Fruit fly (Drosophila melanogaster): Measurements from ENCODE around the gene CG12288.
A peak's percentile ranks its signal among the peaks of the same experiment; 100 is the strongest.

Gene CG12288

dm6 chr2L:16888574-16889376 is 13.2 kb downstream of the CG12288 start:
- TF ChIP-seq Mnt (GFP tag; optimal IDR thresholded peaks at IDR 0.05): peak; percentile 45
- no peak for TF ChIP-seq CG14711 (tag; optimal IDR thresholded peaks at IDR 0.05)
- peak in 1 of 2 experiments; percentile 56 for TF ChIP-seq cnc (optimal IDR thresholded peaks at IDR 0.05)
- peak; percentile 15 for TF ChIP-seq tj (GFP tag; optimal IDR thresholded peaks at IDR 0.05)
- no peak for TF ChIP-seq CG7045 (GFP tag; optimal IDR thresholded peaks at IDR 0.05)
- TF ChIP-seq kay (GFP tag; ENCODE audit: borderline replicate concordance): peak; percentile 24
- TF ChIP-seq cic (GFP tag; optimal IDR thresholded peaks at IDR 0.05): peak; percentile 90

- TF ChIP-seq Clk (GFP tag; optimal IDR thresholded peaks at IDR 0.05) (no peak), CG12768 (GFP tag; optimal IDR thresholded peaks at IDR 0.05) (peak; percentile 8), CG33017 (tag; optimal IDR thresholded peaks at IDR 0.05) (peak; percentile 42), CG7045 (GFP tag; optimal IDR thresholded peaks at IDR 0.05) (peak; percentile 11), CG1620 (GFP tag; optimal IDR thresholded peaks at IDR 0.05) (peak; percentile 58), bab1 (GFP tag; optimal IDR thresholded peaks at IDR 0.05) (peak; percentile 8), CG11617 (GFP tag; optimal IDR thresholded peaks at IDR 0.05) (peak; percentile 43), kay (GFP tag; ENCODE audit: borderline replicate concordance) (peak; percentile 99), toe (GFP tag; optimal IDR thresholded peaks at IDR 0.05) (peak; percentile 75), CG14711 (tag; optimal IDR thresholded peaks at IDR 0.05) (no peak), Mnt (GFP tag; optimal IDR thresholded peaks at IDR 0.05) (peak; percentile 78), pad (GFP tag; optimal IDR thresholded peaks at IDR 0.05) (peak; percentile 68), Hr96 (GFP tag; optimal IDR thresholded peaks at IDR 0.05) (peak; percentile 56), CG7101 (tag; optimal IDR thresholded peaks at IDR 0.05) (peak; percentile 51), CG5204 (GFP tag; optimal IDR thresholded peaks at IDR 0.05) (peak; percentile 82), cnc (optimal IDR thresholded peaks at IDR 0.05) (no peak), cic (GFP tag; optimal IDR thresholded peaks at IDR 0.05) (no peak), tj (GFP tag; optimal IDR thresholded peaks at IDR 0.05) (peak; percentile 1)
Observed at dm6 chr2L:16887660-16888573, 14.1 kb downstream of the CG12288 start, which contains the start of the genes osi and tweek. osi (minus strand) TSS chr2L:16887966. tweek (plus strand) TSS chr2L:16888490.

- TF ChIP-seq CG14711 (tag; optimal IDR thresholded peaks at IDR 0.05): no peak
- TF ChIP-seq CG5204 (GFP tag; optimal IDR thresholded peaks at IDR 0.05): no peak
- no peak for TF ChIP-seq pad (GFP tag; optimal IDR thresholded peaks at IDR 0.05)
- no peak for TF ChIP-seq CG7045 (GFP tag; optimal IDR thresholded peaks at IDR 0.05)
- peak; percentile 84 for TF ChIP-seq kay (GFP tag; ENCODE audit: borderline replicate concordance)
- no peak for TF ChIP-seq bab1 (GFP tag; optimal IDR thresholded peaks at IDR 0.05)
- no peak for TF ChIP-seq CG7101 (tag; optimal IDR thresholded peaks at IDR 0.05)
- TF ChIP-seq Hr96 (GFP tag; optimal IDR thresholded peaks at IDR 0.05): no peak
- no peak for TF ChIP-seq Crg-1 (GFP tag; optimal IDR thresholded peaks at IDR 0.05)
- TF ChIP-seq Clk (GFP tag; optimal IDR thresholded peaks at IDR 0.05): no peak
- peak; percentile 49 for TF ChIP-seq CG12768 (GFP tag; optimal IDR thresholded peaks at IDR 0.05)
- no peak for TF ChIP-seq CG1620 (GFP tag; optimal IDR thresholded peaks at IDR 0.05)
- TF ChIP-seq toe (GFP tag; optimal IDR thresholded peaks at IDR 0.05): no peak
- TF ChIP-seq Mnt (GFP tag; optimal IDR thresholded peaks at IDR 0.05): peak; percentile 59
- TF ChIP-seq CG11617 (GFP tag; optimal IDR thresholded peaks at IDR 0.05): peak; percentile 46
- peak; percentile 98 for TF ChIP-seq cic (GFP tag; optimal IDR thresholded peaks at IDR 0.05)
- TF ChIP-seq ovo (GFP tag; optimal IDR thresholded peaks at IDR 0.05): no peak
- TF ChIP-seq tj (GFP tag; optimal IDR thresholded peaks at IDR 0.05): peak; percentile 24
- no peak for TF ChIP-seq cnc (optimal IDR thresholded peaks at IDR 0.05)
- TF ChIP-seq CG33017 (tag; optimal IDR thresholded peaks at IDR 0.05): peak; percentile 36
Observed at dm6 chr2L:16886459-16886858, 15.6 kb downstream of the CG12288 start.

dm6 chr2L:16885347-16885746 is 16.7 kb downstream of the CG12288 start:
- TF ChIP-seq ovo (GFP tag; optimal IDR thresholded peaks at IDR 0.05) (no peak), kay (GFP tag; ENCODE audit: borderline replicate concordance) (no peak), cnc (optimal IDR thresholded peaks at IDR 0.05) (no peak), Mnt (GFP tag; optimal IDR thresholded peaks at IDR 0.05) (no peak), cic (GFP tag; optimal IDR thresholded peaks at IDR 0.05) (no peak), CG1620 (GFP tag; optimal IDR thresholded peaks at IDR 0.05) (no peak), CG14711 (tag; optimal IDR thresholded peaks at IDR 0.05) (no peak), CG5204 (GFP tag; optimal IDR thresholded peaks at IDR 0.05) (no peak), pad (GFP tag; optimal IDR thresholded peaks at IDR 0.05) (no peak), bab1 (GFP tag; optimal IDR thresholded peaks at IDR 0.05) (no peak), CG33017 (tag; optimal IDR thresholded peaks at IDR 0.05) (no peak), CG11617 (GFP tag; optimal IDR thresholded peaks at IDR 0.05) (no peak), Crg-1 (GFP tag; optimal IDR thresholded peaks at IDR 0.05) (no peak), tj (GFP tag; optimal IDR thresholded peaks at IDR 0.05) (no peak)

- no peak for TF ChIP-seq Crg-1 (GFP tag; optimal IDR thresholded peaks at IDR 0.05)
- peak; percentile 57 for TF ChIP-seq kay (GFP tag; ENCODE audit: borderline replicate concordance)
Observed at dm6 chr2L:16884702-16885101, 17.3 kb downstream of the CG12288 start.
